Worm (Caenorhabditis elegans) whole organism, late embryonic: ENCODE results near the gene vit-2.

Experiments
- C08G9.2 ChIP-seq: sonication (generic microtip); optimal IDR thresholded peaks from 2 replicates; lab custom pipeline; 2016; ENCODE audit warnings: mild to moderate bottlenecking, missing genetic modification characterization, moderate library complexity, missing compliant biosample characterization
- C38D4.7 ChIP-seq: fragments of 200-800 bp; sonication (Bioruptor generic); optimal IDR thresholded peaks from 2 replicates; lab custom pipeline; 2018; ENCODE audit warnings: mild to moderate bottlenecking, missing genetic modification characterization, moderate library complexity, missing compliant biosample characterization
- F13H6.1 ChIP-seq: sonication (generic microtip); optimal IDR thresholded peaks from 2 replicates; lab custom pipeline; 2016; ENCODE audit warnings: missing genetic modification characterization, missing compliant biosample characterization
- K02D7.2 ChIP-seq: sonication (generic microtip); optimal IDR thresholded peaks from 2 replicates; lab custom pipeline; 2017; ENCODE audit warnings: mild to moderate bottlenecking, missing genetic modification characterization, missing compliant biosample characterization
- K09A11.1 ChIP-seq: sonication (generic microtip); optimal IDR thresholded peaks from 2 replicates; lab custom pipeline; 2017; ENCODE audit warnings: antibody characterized with exemption, mild to moderate bottlenecking, missing genetic modification characterization, missing compliant biosample characterization; ENCODE audit not compliant: insufficient read depth
- T23F11.4 ChIP-seq: fragments of 200-800 bp; sonication (Bioruptor generic); optimal IDR thresholded peaks from 2 replicates; lab custom pipeline; 2018; ENCODE audit warnings: mild to moderate bottlenecking, missing genetic modification characterization, missing compliant biosample characterization
- Y22D7AL.16 ChIP-seq: sonication (generic microtip); optimal IDR thresholded peaks from 2 replicates; lab custom pipeline; 2016; ENCODE audit warnings: missing genetic modification characterization, missing compliant biosample characterization
- ahr-1 ChIP-seq: sonication (generic microtip); optimal IDR thresholded peaks from 2 replicates; lab custom pipeline; 2016; ENCODE audit warnings: missing genetic modification characterization, missing compliant biosample characterization
- ama-1 ChIP-seq: fragments of 150-350 bp; optimal IDR thresholded peaks from 2 replicates; lab custom pipeline; 2014
- ceh-19 ChIP-seq: fragments of 200-800 bp; sonication (Bioruptor generic); optimal IDR thresholded peaks from 2 replicates; lab custom pipeline; 2018; ENCODE audit warnings: mild to moderate bottlenecking, missing genetic modification characterization, missing compliant biosample characterization
- ceh-2 ChIP-seq: sonication (generic microtip); optimal IDR thresholded peaks from 2 replicates; lab custom pipeline; 2016; ENCODE audit warnings: missing genotype, missing genetic modification characterization, missing compliant biosample characterization
- ceh-24 ChIP-seq: sonication (generic microtip); optimal IDR thresholded peaks from 2 replicates; lab custom pipeline; 2016; ENCODE audit warnings: mild to moderate bottlenecking, missing genetic modification characterization, missing compliant biosample characterization
- ceh-30 ChIP-seq: fragments of 150-350 bp; optimal IDR thresholded peaks from 2 replicates; lab custom pipeline; 2014; ENCODE audit warnings: missing biosample characterization, missing genetic modification characterization
- ceh-34 ChIP-seq: sonication (generic microtip); optimal IDR thresholded peaks from 2 replicates; lab custom pipeline; 2016; ENCODE audit warnings: mild to moderate bottlenecking, missing genetic modification characterization, missing compliant biosample characterization
- ceh-45 ChIP-seq: fragments of 200-800 bp; sonication (Bioruptor generic); IDR thresholded peaks from 2 replicates; pipeline ENCODE4 v1.3.6; 2022; ENCODE audit warnings: missing genetic modification reagents, missing genetic modification characterization, missing compliant biosample characterization
- ceh-48 ChIP-seq: sonication (generic microtip); optimal IDR thresholded peaks from 2 replicates; lab custom pipeline; 2016; ENCODE audit warnings: missing genetic modification characterization, inconsistent platforms, missing compliant biosample characterization
- ceh-6 ChIP-seq: fragments of 200-800 bp; sonication (Bioruptor generic); optimal IDR thresholded peaks from 2 replicates; lab custom pipeline; 2018; ENCODE audit warnings: mild to moderate bottlenecking, missing genetic modification characterization, missing compliant biosample characterization
- che-1 ChIP-seq: sonication (generic microtip); optimal IDR thresholded peaks from 2 replicates; lab custom pipeline; 2016; ENCODE audit warnings: mild to moderate bottlenecking, missing genetic modification characterization, missing compliant biosample characterization
- dmd-4 ChIP-seq: sonication (generic microtip); optimal IDR thresholded peaks from 2 replicates; lab custom pipeline; 2016; ENCODE audit warnings: borderline replicate concordance, missing genetic modification characterization, missing compliant biosample characterization
- dve-1 ChIP-seq: sonication (generic microtip); optimal IDR thresholded peaks from 2 replicates; lab custom pipeline; 2017; ENCODE audit warnings: antibody characterized with exemption, mild to moderate bottlenecking, missing genetic modification characterization, missing compliant biosample characterization
- elt-2 ChIP-seq: sonication (generic microtip); optimal IDR thresholded peaks from 2 replicates; lab custom pipeline; 2016; ENCODE audit warnings: missing genetic modification reagents, missing genetic modification characterization, missing compliant biosample characterization
- ets-4 ChIP-seq: sonication (generic microtip); optimal IDR thresholded peaks from 2 replicates; lab custom pipeline; 2016; ENCODE audit warnings: missing genetic modification characterization, missing compliant biosample characterization
- eyg-1 ChIP-seq: sonication (generic microtip); optimal IDR thresholded peaks from 2 replicates; lab custom pipeline; 2016; ENCODE audit warnings: missing genotype, missing genetic modification characterization, missing compliant biosample characterization
- fax-1 ChIP-seq: sonication (generic microtip); optimal IDR thresholded peaks from 2 replicates; lab custom pipeline; 2016; ENCODE audit warnings: missing genotype, missing genetic modification characterization, missing compliant biosample characterization
- fkh-10 ChIP-seq: fragments of 150-350 bp; optimal IDR thresholded peaks from 2 replicates; lab custom pipeline; 2014; ENCODE audit warnings: missing biosample characterization, missing genetic modification reagents, missing genetic modification characterization
- fkh-6 ChIP-seq: sonication (generic microtip); optimal IDR thresholded peaks from 2 replicates; lab custom pipeline; 2016; ENCODE audit warnings: missing genetic modification characterization, missing compliant biosample characterization
- gmeb-2 ChIP-seq: sonication (generic microtip); optimal IDR thresholded peaks from 2 replicates; lab custom pipeline; 2016; ENCODE audit warnings: missing genetic modification characterization, inconsistent platforms, missing compliant biosample characterization
- hlh-13 ChIP-seq: fragments of 200-800 bp; sonication (Bioruptor generic); optimal IDR thresholded peaks from 2 replicates; lab custom pipeline; 2018; ENCODE audit warnings: mild to moderate bottlenecking, missing genetic modification characterization, missing compliant biosample characterization
- hlh-30 ChIP-seq: sonication (generic microtip); optimal IDR thresholded peaks from 2 replicates; lab custom pipeline; 2017; ENCODE audit warnings: antibody characterized with exemption, missing genetic modification characterization, missing compliant biosample characterization; ENCODE audit not compliant: insufficient read depth
- hlh-8 ChIP-seq: sonication (generic microtip); optimal IDR thresholded peaks from 2 replicates; lab custom pipeline; 2016; ENCODE audit warnings: missing genotype, missing genetic modification characterization, missing compliant biosample characterization
- lim-6 ChIP-seq: sonication (generic microtip); optimal IDR thresholded peaks from 2 replicates; lab custom pipeline; 2016; ENCODE audit warnings: missing genetic modification characterization, missing compliant biosample characterization
- lin-11 ChIP-seq: fragments of 200-800 bp; sonication (Bioruptor generic); optimal IDR thresholded peaks from 2 replicates; lab custom pipeline; 2018; ENCODE audit warnings: mild to moderate bottlenecking, missing genetic modification characterization, missing compliant biosample characterization
- madf-2 ChIP-seq: sonication (generic microtip); optimal IDR thresholded peaks from 2 replicates; lab custom pipeline; 2017; ENCODE audit warnings: missing genetic modification characterization, missing compliant biosample characterization
- mec-3 ChIP-seq: sonication (generic microtip); optimal IDR thresholded peaks from 2 replicates; lab custom pipeline; 2016; ENCODE audit warnings: borderline replicate concordance, missing genetic modification characterization, missing compliant biosample characterization
- nfya-1 ChIP-seq: sonication (generic microtip); optimal IDR thresholded peaks from 2 replicates; lab custom pipeline; 2017; ENCODE audit warnings: missing genetic modification characterization, mild to moderate bottlenecking, missing compliant biosample characterization, antibody characterized with exemption, moderate library complexity
- nhr-11 ChIP-seq: fragments of 150-350 bp; optimal IDR thresholded peaks from 2 replicates; lab custom pipeline; 2014; ENCODE audit warnings: missing biosample characterization, missing genetic modification characterization
- npax-4 ChIP-seq: sonication (generic microtip); optimal IDR thresholded peaks from 2 replicates; lab custom pipeline; 2016; ENCODE audit warnings: missing genetic modification characterization, missing compliant biosample characterization
- pat-9 ChIP-seq: fragments of 200-800 bp; sonication (Bioruptor generic); optimal IDR thresholded peaks from 2 replicates; lab custom pipeline; 2018; ENCODE audit warnings: mild to moderate bottlenecking, missing genetic modification characterization, moderate library complexity, missing compliant biosample characterization
- pax-1 ChIP-seq: fragments of 150-350 bp; optimal IDR thresholded peaks from 2 replicates; lab custom pipeline; 2014; ENCODE audit warnings: missing biosample characterization, missing genetic modification characterization
- pha-4 ChIP-seq: fragments of 150-350 bp; optimal IDR thresholded peaks from 2 replicates; lab custom pipeline; 2018; ENCODE audit warnings: missing biosample characterization, missing genetic modification reagents, missing genetic modification characterization
- pqm-1 ChIP-seq: sonication (generic microtip); optimal IDR thresholded peaks from 2 replicates; lab custom pipeline; 2016; ENCODE audit warnings: missing genetic modification characterization, missing compliant biosample characterization
- pros-1 ChIP-seq: fragments of 150-350 bp; optimal IDR thresholded peaks from 2 replicates; lab custom pipeline; 2014; ENCODE audit warnings: missing biosample characterization, missing genetic modification reagents, missing genetic modification characterization
- ref-2 ChIP-seq: sonication (generic microtip); optimal IDR thresholded peaks from 2 replicates; lab custom pipeline; 2016; ENCODE audit warnings: missing genetic modification characterization, missing compliant biosample characterization
- rnt-1 ChIP-seq: sonication (generic microtip); optimal IDR thresholded peaks from 2 replicates; lab custom pipeline; 2016; ENCODE audit warnings: missing genetic modification characterization, missing compliant biosample characterization
- sox-2 ChIP-seq: fragments of 200-800 bp; sonication (Bioruptor generic); IDR thresholded peaks from 2 replicates; pipeline ENCODE4 v1.3.6; 2022; ENCODE audit warnings: missing genetic modification reagents, missing genetic modification characterization, missing compliant biosample characterization
- syd-9 ChIP-seq: sonication (generic microtip); optimal IDR thresholded peaks from 2 replicates; lab custom pipeline; 2016; ENCODE audit warnings: mild to moderate bottlenecking, missing genetic modification characterization, moderate library complexity, missing compliant biosample characterization
- tbx-2 ChIP-seq: sonication (generic microtip); optimal IDR thresholded peaks from 2 replicates; lab custom pipeline; 2016; ENCODE audit warnings: missing genetic modification characterization, missing compliant biosample characterization
- ttx-3 ChIP-seq: sonication (generic microtip); optimal IDR thresholded peaks from 2 replicates; lab custom pipeline; 2016; ENCODE audit warnings: missing genetic modification reagents, missing genetic modification characterization, missing compliant biosample characterization
- unc-42 ChIP-seq: sonication (generic microtip); optimal IDR thresholded peaks from 2 replicates; lab custom pipeline; 2016; ENCODE audit warnings: missing genotype, missing genetic modification characterization, missing compliant biosample characterization
- unc-55 ChIP-seq: sonication (generic microtip); optimal IDR thresholded peaks from 2 replicates; lab custom pipeline; 2017; ENCODE audit warnings: missing biosample characterization, missing genetic modification reagents, missing genetic modification characterization
- unc-86 ChIP-seq: sonication (generic microtip); optimal IDR thresholded peaks from 2 replicates; lab custom pipeline; 2016; ENCODE audit warnings: missing genetic modification characterization, missing compliant biosample characterization
- zip-5 ChIP-seq: sonication (generic microtip); optimal IDR thresholded peaks from 2 replicates; lab custom pipeline; 2016; ENCODE audit warnings: missing genetic modification characterization, missing compliant biosample characterization
- ztf-16 ChIP-seq: sonication (generic microtip); optimal IDR thresholded peaks from 2 replicates; lab custom pipeline; 2017; ENCODE audit warnings: missing genetic modification characterization, missing compliant biosample characterization

vit-2 gene

ce11 chrX:5085465-5085864 is 15.4 kb upstream of the vit-2 start:
- TF ChIP-seq tbx-2 (tag; lab: Kevin White, UChicago) = peak; percentile 96
- peak; percentile 87 for TF ChIP-seq ceh-24 (tag; lab: Kevin White, UChicago)
- TF ChIP-seq Y22D7AL.16 (tag; lab: Kevin White, UChicago) = peak; percentile 95
- TF ChIP-seq ceh-19 (GFP tag; lab: Kevin White, UChicago) = peak; percentile 97
- TF ChIP-seq npax-4 = peak; percentile 88
- peak; percentile 93 for TF ChIP-seq rnt-1 (tag; lab: Kevin White, UChicago)
- TF ChIP-seq K09A11.1 (tag; lab: Kevin White, UChicago) = peak; percentile 89
- peak; percentile 97 for TF ChIP-seq T23F11.4
- TF ChIP-seq hlh-8 = peak; percentile 84
- peak; percentile 54 for TF ChIP-seq mec-3 (tag; lab: Kevin White, UChicago)
- peak; percentile 91 for TF ChIP-seq C38D4.7
- no peak for TF ChIP-seq ama-1
- TF ChIP-seq hlh-30 (tag; lab: Kevin White, UChicago) = peak; percentile 68
- TF ChIP-seq unc-55 (GFP tag; lab: Kevin White, UChicago) = peak; percentile 23
- TF ChIP-seq ttx-3 (tag; lab: Kevin White, UChicago) = peak; percentile 96
- peak; percentile 92 for TF ChIP-seq madf-2 (tag; lab: Kevin White, UChicago)
- peak; percentile 93 for TF ChIP-seq sox-2
- TF ChIP-seq gmeb-2 (tag; lab: Kevin White, UChicago) = peak; percentile 97
- TF ChIP-seq ahr-1 = peak; percentile 73
- peak; percentile 92 for TF ChIP-seq unc-42
- TF ChIP-seq eyg-1 (tag; lab: Kevin White, UChicago) = peak; percentile 88
- TF ChIP-seq dmd-4 = peak; percentile 94
- TF ChIP-seq pat-9 = peak; percentile 94
- TF ChIP-seq elt-2 = peak; percentile 97
- peak; percentile 89 for TF ChIP-seq ztf-16
- peak; percentile 85 for TF ChIP-seq nfya-1 (tag; lab: Kevin White, UChicago)
- TF ChIP-seq zip-5 (tag; lab: Kevin White, UChicago) = peak; percentile 85
- TF ChIP-seq ceh-34 (tag; lab: Kevin White, UChicago) = peak; percentile 96
- peak; percentile 92 for TF ChIP-seq che-1 (tag; lab: Kevin White, UChicago)
- peak; percentile 92 for TF ChIP-seq lin-11
- no peak for TF ChIP-seq pha-4 (tag; lab: Kevin White, UChicago)
- peak; percentile 96 for TF ChIP-seq F13H6.1
- TF ChIP-seq ref-2 (tag; lab: Kevin White, UChicago) = peak; percentile 94
- peak; percentile 84 for TF ChIP-seq ceh-45 (GFP tag; lab: Robert Waterston, UW)
- TF ChIP-seq pax-1 (tag; lab: Kevin White, UChicago) = peak; percentile 5
- peak; percentile 94 for TF ChIP-seq ceh-30
- peak; percentile 92 for TF ChIP-seq ceh-6 (GFP tag; lab: Kevin White, UChicago)
- TF ChIP-seq ceh-48 (tag; lab: Kevin White, UChicago) = peak; percentile 89
- TF ChIP-seq dve-1 = peak; percentile 94
- TF ChIP-seq pqm-1 (tag; lab: Kevin White, UChicago) = peak; percentile 76
- TF ChIP-seq fkh-6 = peak; percentile 93
- peak; percentile 88 for TF ChIP-seq C08G9.2 (tag; lab: Kevin White, UChicago)
- TF ChIP-seq K02D7.2 (tag; lab: Kevin White, UChicago) = peak; percentile 95
- peak; percentile 89 for TF ChIP-seq ceh-2
- peak; percentile 70 for TF ChIP-seq pros-1
- TF ChIP-seq unc-86 (tag; lab: Kevin White, UChicago) = peak; percentile 94
- TF ChIP-seq ets-4 = peak; percentile 57
- TF ChIP-seq lim-6 = peak; percentile 91
- peak; percentile 13 for TF ChIP-seq fkh-10 (GFP tag; lab: Kevin White, UChicago)
- no peak for TF ChIP-seq nhr-11
- peak; percentile 92 for TF ChIP-seq hlh-13 (GFP tag; lab: Kevin White, UChicago)
- peak; percentile 92 for TF ChIP-seq fax-1
- peak; percentile 93 for TF ChIP-seq syd-9 (tag; lab: Kevin White, UChicago)
